Worm (Caenorhabditis elegans) whole organism, midembryonic: Measurements from ENCODE around the gene T06C12.11.

Experiments used
- T22C8.4 ChIP-seq: fragments of 200-800 bp; sonication (Bioruptor generic); IDR thresholded peaks from 2 replicates; pipeline ENCODE4 v1.3.6; 2022; ENCODE audit warnings: missing genetic modification characterization, missing compliant biosample characterization
- cog-1 ChIP-seq: sonication (generic microtip); optimal IDR thresholded peaks from 2 replicates; lab custom pipeline; 2016; ENCODE audit warnings: missing genetic modification characterization, missing compliant biosample characterization
- flt-1 ChIP-seq: fragments of 200-800 bp; sonication (Bioruptor generic); IDR thresholded peaks from 2 replicates; pipeline ENCODE4 v1.3.6; 2022; ENCODE audit warnings: missing genetic modification characterization, missing compliant biosample characterization
- klf-2 ChIP-seq: fragments of 200-800 bp; sonication (Bioruptor generic); conservative IDR thresholded peaks from 2 replicates; pipeline ENCODE4 v1.3.6; 2022; ENCODE audit warnings: missing genetic modification reagents, missing genetic modification characterization, missing compliant biosample characterization
- med-1 ChIP-seq: sonication (generic microtip); optimal IDR thresholded peaks from 2 replicates; lab custom pipeline; 2017; ENCODE audit warnings: missing genetic modification characterization, mild to moderate bottlenecking, missing compliant biosample characterization, antibody characterized with exemption, missing genetic modification reagents; ENCODE audit not compliant: insufficient read depth
- tab-1 ChIP-seq: fragments of 200-800 bp; sonication (Bioruptor generic); IDR thresholded peaks from 2 replicates; pipeline ENCODE4 v1.3.6; 2022; ENCODE audit warnings: missing genetic modification characterization, missing compliant biosample characterization
- ztf-23 ChIP-seq: fragments of 200-800 bp; sonication (Bioruptor generic); IDR thresholded peaks from 2 replicates; pipeline ENCODE4 v1.3.6; 2022; ENCODE audit warnings: missing genetic modification reagents, missing genetic modification characterization, missing compliant biosample characterization
- ztf-29 ChIP-seq: fragments of 200-800 bp; sonication (Bioruptor generic); IDR thresholded peaks from 2 replicates; pipeline ENCODE4 v1.3.6; 2022; ENCODE audit warnings: missing genetic modification reagents, missing genetic modification characterization, missing compliant biosample characterization

ce11 chrV:15897696-15898095 is 4.9 kb downstream of the T06C12.11 start, which contains the start of gene str-60:
- TF ChIP-seq ztf-23 (GFP tag; lab: Robert Waterston, UW) (no peak), flt-1 (GFP tag; lab: Robert Waterston, UW) (no peak), ztf-29 (GFP tag; lab: Robert Waterston, UW) (no peak), cog-1 (tag; lab: Kevin White, UChicago) (no peak), med-1 (no peak), tab-1 (no peak), klf-2 (GFP tag; lab: Robert Waterston, UW) (no peak), T22C8.4 (GFP tag; lab: Robert Waterston, UW) (no peak)
